Worm (Caenorhabditis elegans): ENCODE results near the gene gipc-1.

ce11 chrIII:4822140-4822539, 48.4 kb upstream of the gipc-1 start, which contains the start of gene F26A1.8:
- TF ChIP-seq dao-5 (tag; optimal IDR thresholded peaks at IDR 0.05) (no peak), him-1 (tag; optimal IDR thresholded peaks at IDR 0.05) (no peak)

Measured in whole organism, L4/young adult.